Worm (Caenorhabditis elegans) whole organism, L2 larva: Measurements from ENCODE around the gene ins-13.

Source experiments
- ama-1 ChIP-seq: fragments of 150-350 bp; optimal IDR thresholded peaks from 2 replicates; lab custom pipeline; 2018; ENCODE audit warnings: inconsistent platforms
- fos-1 ChIP-seq: fragments of 150-350 bp; optimal IDR thresholded peaks from 2 replicates; lab custom pipeline; 2014; ENCODE audit warnings: missing biosample characterization, missing genetic modification characterization
- lin-11 ChIP-seq: fragments of 150-350 bp; sonication (generic microtip); optimal IDR thresholded peaks from 2 replicates; lab custom pipeline; 2014; ENCODE audit warnings: missing biosample characterization, missing genetic modification characterization, inconsistent platforms, mixed read lengths
- lin-39 ChIP-seq: fragments of 150-350 bp; optimal IDR thresholded peaks from 2 replicates; lab custom pipeline; 2014; ENCODE audit warnings: missing biosample characterization, missing genetic modification reagents, missing genetic modification characterization
- lsy-2 ChIP-seq, 2 experiments: fragments of 150-350 bp in 1 of 2; sonication (generic microtip) in 1 of 2; optimal IDR thresholded peaks; 2 replicates each; lab custom pipeline; 2014 to 2017; ENCODE audit warnings: missing biosample characterization in 2 of 2, missing genetic modification characterization in 2 of 2
- mab-5 ChIP-seq: fragments of 150-350 bp; optimal IDR thresholded peaks from 2 replicates; lab custom pipeline; 2014; ENCODE audit warnings: missing biosample characterization, missing genetic modification characterization
- mdl-1 ChIP-seq, 2 experiments: fragments of 150-350 bp in 1 of 2; sonication (generic microtip) in 1 of 2; optimal IDR thresholded peaks; 2 replicates each; lab custom pipeline; 2017; ENCODE audit warnings: missing biosample characterization in 2 of 2, missing genetic modification characterization in 2 of 2
- unc-62 ChIP-seq: fragments of 150-350 bp; optimal IDR thresholded peaks from 2 replicates; lab custom pipeline; 2014; ENCODE audit warnings: missing biosample characterization, missing genetic modification reagents, missing genetic modification characterization

- TF ChIP-seq lin-11 (tag; lab: Kevin White, UChicago) = no peak
- no peak for TF ChIP-seq mdl-1 (tag; optimal IDR thresholded peaks at IDR 0.05; lab: Kevin White, UChicago)
- no peak for TF ChIP-seq unc-62 (GFP tag; lab: Kevin White, UChicago)
- no peak for TF ChIP-seq lsy-2 (tag; optimal IDR thresholded peaks at IDR 0.05; lab: Kevin White, UChicago)
- no peak for TF ChIP-seq fos-1 (tag; lab: Kevin White, UChicago)
- no peak for TF ChIP-seq mab-5 (tag; lab: Kevin White, UChicago)
- no peak for TF ChIP-seq ama-1 (lab: Kevin White, UChicago)
- no peak for TF ChIP-seq lin-39 (tag; lab: Kevin White, UChicago)
These were observed 16.8 kb downstream of the ins-13 start, which contains the start of gene ZK177.1 for ce11 chrII:5527841-5528240.
